Worm (Caenorhabditis elegans) whole organism, L1 larva: Measurements from ENCODE around the gene F53F8.3.

Experiments
- C04F5.9 ChIP-seq: sonication (generic microtip); optimal IDR thresholded peaks from 2 replicates; lab custom pipeline; 2016; ENCODE audit warnings: missing genetic modification characterization, missing compliant biosample characterization
- C34B4.2 ChIP-seq: sonication (generic microtip); optimal IDR thresholded peaks from 2 replicates; lab custom pipeline; 2017; ENCODE audit warnings: mild to moderate bottlenecking, missing genetic modification characterization, missing compliant biosample characterization
- F16B12.6 ChIP-seq: fragments of 150-350 bp; optimal IDR thresholded peaks from 2 replicates; lab custom pipeline; 2014; ENCODE audit warnings: missing biosample characterization, missing genetic modification characterization
- Y116A8C.19 ChIP-seq: sonication (generic microtip); optimal IDR thresholded peaks from 2 replicates; lab custom pipeline; 2016; ENCODE audit warnings: missing compliant biosample characterization, missing genetic modification characterization, borderline replicate concordance
- aha-1 ChIP-seq: fragments of 150-350 bp; optimal IDR thresholded peaks from 2 replicates; lab custom pipeline; 2014; ENCODE audit warnings: missing biosample characterization, missing genetic modification characterization
- aly-2 ChIP-seq: fragments of 150-350 bp; optimal IDR thresholded peaks from 2 replicates; lab custom pipeline; 2014; ENCODE audit warnings: missing biosample characterization, missing genetic modification characterization
- ceh-8 ChIP-seq: fragments of 200-800 bp; sonication (Bioruptor generic); optimal IDR thresholded peaks from 2 replicates; lab custom pipeline; 2018; ENCODE audit warnings: mild to moderate bottlenecking, missing genetic modification characterization, moderate library complexity, missing compliant biosample characterization
- ceh-82 ChIP-seq, 3 experiments: fragments of 150-350 bp in 1 of 3; sonication (generic microtip) in 2 of 3; optimal IDR thresholded peaks; 2 replicates each; lab custom pipeline; 2014 to 2017; ENCODE audit warnings: missing biosample characterization in 3 of 3, missing genetic modification characterization in 3 of 3
- ceh-88 ChIP-seq: fragments of 200-800 bp; sonication (Bioruptor generic); IDR thresholded peaks from 2 replicates; pipeline ENCODE4 v1.3.6; 2022; ENCODE audit warnings: missing genetic modification characterization, missing compliant biosample characterization
- ceh-90 ChIP-seq: sonication (generic microtip); optimal IDR thresholded peaks from 2 replicates; lab custom pipeline; 2016; ENCODE audit warnings: missing genetic modification characterization, missing compliant biosample characterization
- dpl-1 ChIP-seq, 3 experiments: fragments of 150-350 bp in 2 of 3; sonication (generic microtip) in 1 of 3; optimal IDR thresholded peaks; 2 replicates each; lab custom pipeline; 2014 to 2017; ENCODE audit warnings: missing biosample characterization in 3 of 3, missing genetic modification characterization in 3 of 3, missing genetic modification reagents in 3 of 3
- dsc-1 ChIP-seq: sonication (generic microtip); optimal IDR thresholded peaks from 2 replicates; lab custom pipeline; 2016; ENCODE audit warnings: mild to moderate bottlenecking, missing genetic modification characterization, missing compliant biosample characterization
- efl-1 ChIP-seq, 4 experiments: fragments of 150-350 bp; optimal IDR thresholded peaks in 3 of 4; peaks in 1 of 4; 1 replicate in 1 of 4; 2 replicates in 3 of 4; lab custom pipeline; 2014; ENCODE audit warnings: missing biosample characterization in 2 of 4, missing genetic modification characterization in 2 of 4, missing genetic modification reagents in 2 of 4
- egl-13 ChIP-seq: sonication (generic microtip); optimal IDR thresholded peaks from 2 replicates; lab custom pipeline; 2016; ENCODE audit warnings: missing genotype, missing genetic modification reagents, missing genetic modification characterization, missing compliant biosample characterization
- elt-2 ChIP-seq: sonication (generic microtip); optimal IDR thresholded peaks from 2 replicates; lab custom pipeline; 2016; ENCODE audit warnings: missing genetic modification characterization, mild to moderate bottlenecking, inconsistent platforms, missing compliant biosample characterization, missing genetic modification reagents
- fkh-10 ChIP-seq: sonication (generic microtip); optimal IDR thresholded peaks from 2 replicates; lab custom pipeline; 2017; ENCODE audit warnings: missing biosample characterization, missing genetic modification reagents, missing genetic modification characterization
- fkh-4 ChIP-seq: sonication (generic microtip); optimal IDR thresholded peaks from 2 replicates; lab custom pipeline; 2016; ENCODE audit warnings: missing compliant biosample characterization, missing genetic modification characterization, borderline replicate concordance
- fkh-8 ChIP-seq: sonication (generic microtip); optimal IDR thresholded peaks from 2 replicates; lab custom pipeline; 2016; ENCODE audit warnings: mild to moderate bottlenecking, missing genetic modification characterization, missing compliant biosample characterization
- grh-1 ChIP-seq: fragments of 200-800 bp; sonication (Bioruptor generic); IDR thresholded peaks from 2 replicates; pipeline ENCODE4 v1.3.6; 2022; ENCODE audit warnings: missing genetic modification reagents, missing genetic modification characterization, missing compliant biosample characterization
- hlh-17 ChIP-seq: fragments of 200-800 bp; sonication (Bioruptor generic); optimal IDR thresholded peaks from 2 replicates; lab custom pipeline; 2018; ENCODE audit warnings: missing genetic modification characterization, mild to moderate bottlenecking, missing compliant biosample characterization, moderate library complexity, borderline replicate concordance
- hlh-4 ChIP-seq: sonication (generic microtip); optimal IDR thresholded peaks from 2 replicates; lab custom pipeline; 2016; ENCODE audit warnings: mild to moderate bottlenecking, missing genetic modification characterization, missing compliant biosample characterization
- hpl-2 ChIP-seq: fragments of 150-350 bp; optimal IDR thresholded peaks from 2 replicates; lab custom pipeline; 2014; ENCODE audit warnings: missing biosample characterization, missing genetic modification reagents, missing genetic modification characterization
- isw-1 ChIP-seq: fragments of 200-800 bp; sonication (Bioruptor generic); IDR thresholded peaks from 2 replicates; pipeline ENCODE4 v1.3.6; 2022; ENCODE audit warnings: missing genetic modification characterization, missing compliant biosample characterization
- lin-13 ChIP-seq: fragments of 150-350 bp; optimal IDR thresholded peaks from 2 replicates; lab custom pipeline; 2014; ENCODE audit warnings: missing biosample characterization, missing genetic modification reagents, missing genetic modification characterization
- lin-14 ChIP-seq: fragments of 200-800 bp; sonication (Bioruptor generic); optimal IDR thresholded peaks from 2 replicates; lab custom pipeline; 2018; ENCODE audit warnings: mild to moderate bottlenecking, missing genetic modification characterization, moderate library complexity, missing compliant biosample characterization
- lin-39 ChIP-seq: fragments of 150-350 bp; optimal IDR thresholded peaks from 2 replicates; lab custom pipeline; 2014; ENCODE audit warnings: missing biosample characterization, missing genetic modification reagents, missing genetic modification characterization
- lsy-2 ChIP-seq, 2 experiments: fragments of 150-350 bp; optimal IDR thresholded peaks; 2 replicates each; lab custom pipeline; 2014; ENCODE audit warnings: missing biosample characterization in 2 of 2, missing genetic modification characterization in 2 of 2
- mab-9 ChIP-seq: fragments of 200-800 bp; sonication (Bioruptor generic); IDR thresholded peaks from 2 replicates; pipeline ENCODE4 v1.3.6; 2022; ENCODE audit warnings: missing genetic modification reagents, missing genetic modification characterization, missing compliant biosample characterization
- mef-2 ChIP-seq: fragments of 150-350 bp; optimal IDR thresholded peaks from 2 replicates; lab custom pipeline; 2014; ENCODE audit warnings: missing biosample characterization, missing genetic modification characterization
- mep-1 ChIP-seq: fragments of 150-350 bp; optimal IDR thresholded peaks from 2 replicates; lab custom pipeline; 2014; ENCODE audit warnings: missing biosample characterization, missing genetic modification characterization
- nhr-12 ChIP-seq: sonication (generic microtip); optimal IDR thresholded peaks from 2 replicates; lab custom pipeline; 2017; ENCODE audit warnings: missing biosample characterization, missing genetic modification characterization
- nhr-19 ChIP-seq: fragments of 200-800 bp; sonication (Bioruptor generic); conservative IDR thresholded peaks from 2 replicates; pipeline ENCODE4 v1.3.6; 2022; ENCODE audit warnings: missing genetic modification characterization, missing compliant biosample characterization
- nhr-237 ChIP-seq: fragments of 150-350 bp; optimal IDR thresholded peaks from 2 replicates; lab custom pipeline; 2014; ENCODE audit warnings: missing biosample characterization, missing genetic modification characterization
- nhr-28 ChIP-seq: fragments of 150-350 bp; optimal IDR thresholded peaks from 2 replicates; lab custom pipeline; 2014; ENCODE audit warnings: missing biosample characterization, missing genetic modification characterization
- nhr-47 ChIP-seq: sonication (generic microtip); optimal IDR thresholded peaks from 2 replicates; lab custom pipeline; 2016; ENCODE audit warnings: mild to moderate bottlenecking, missing genetic modification characterization, moderate library complexity, missing compliant biosample characterization
- nhr-76 ChIP-seq: sonication (generic microtip); optimal IDR thresholded peaks from 2 replicates; lab custom pipeline; 2017; ENCODE audit warnings: missing biosample characterization, missing genetic modification characterization
- nhr-77 ChIP-seq: fragments of 150-350 bp; optimal IDR thresholded peaks from 2 replicates; lab custom pipeline; 2014; ENCODE audit warnings: missing biosample characterization, missing genetic modification characterization
- nhr-85 ChIP-seq: sonication (generic microtip); peaks from one replicate; lab custom pipeline; 2016; ENCODE audit warnings: missing genetic modification characterization, inconsistent platforms, missing compliant biosample characterization
- nhr-90 ChIP-seq: sonication (generic microtip); optimal IDR thresholded peaks from 2 replicates; lab custom pipeline; 2016; ENCODE audit warnings: mild to moderate bottlenecking, missing genetic modification characterization, missing compliant biosample characterization; ENCODE audit not compliant: poor library complexity
- pax-3 ChIP-seq: fragments of 200-800 bp; sonication (Bioruptor generic); optimal IDR thresholded peaks from 2 replicates; lab custom pipeline; 2018; ENCODE audit warnings: mild to moderate bottlenecking, missing genetic modification characterization, moderate library complexity, missing compliant biosample characterization
- pqm-1 ChIP-seq: sonication (generic microtip); optimal IDR thresholded peaks from 3 replicates; lab custom pipeline; 2017; ENCODE audit warnings: missing biosample characterization, missing genetic modification characterization
- skn-1 ChIP-seq: fragments of 150-350 bp; optimal IDR thresholded peaks from 2 replicates; lab custom pipeline; 2014; ENCODE audit warnings: missing biosample characterization, missing genetic modification characterization
- snpc-4 ChIP-seq: fragments of 150-350 bp; optimal IDR thresholded peaks from 2 replicates; lab custom pipeline; 2014; ENCODE audit warnings: missing biosample characterization, missing genetic modification characterization
- sox-4 ChIP-seq: sonication (generic microtip); optimal IDR thresholded peaks from 2 replicates; lab custom pipeline; 2016; ENCODE audit warnings: missing genetic modification characterization, missing compliant biosample characterization
- sup-37 ChIP-seq: fragments of 200-800 bp; sonication (Bioruptor generic); optimal IDR thresholded peaks from 2 replicates; lab custom pipeline; 2018; ENCODE audit warnings: mild to moderate bottlenecking, missing genetic modification characterization, missing compliant biosample characterization
- unc-130 ChIP-seq: fragments of 150-350 bp; optimal IDR thresholded peaks from 2 replicates; lab custom pipeline; 2017; ENCODE audit warnings: missing biosample characterization, missing genetic modification characterization, inconsistent platforms
- unc-30 ChIP-seq: sonication (generic microtip); optimal IDR thresholded peaks from 2 replicates; lab custom pipeline; 2017; ENCODE audit warnings: missing biosample characterization, missing genetic modification characterization
- unc-62 ChIP-seq: fragments of 150-350 bp; optimal IDR thresholded peaks from 2 replicates; lab custom pipeline; 2014; ENCODE audit warnings: missing biosample characterization, missing genetic modification reagents, missing genetic modification characterization
- unc-86 ChIP-seq: sonication (generic microtip); optimal IDR thresholded peaks from 2 replicates; lab custom pipeline; 2016; ENCODE audit warnings: missing genetic modification characterization, missing compliant biosample characterization
- unc-98 ChIP-seq: fragments of 200-800 bp; sonication (Bioruptor generic); IDR thresholded peaks from 2 replicates; pipeline ENCODE4 v1.3.6; 2022; ENCODE audit warnings: missing genetic modification characterization, missing compliant biosample characterization
- xbp-1 ChIP-seq: sonication (generic microtip); optimal IDR thresholded peaks from 2 replicates; lab custom pipeline; 2016; ENCODE audit warnings: missing genetic modification characterization, missing compliant biosample characterization
- zag-1 ChIP-seq: fragments of 150-350 bp; optimal IDR thresholded peaks from 2 replicates; lab custom pipeline; 2014; ENCODE audit warnings: missing biosample characterization, missing genetic modification characterization
- ztf-11 ChIP-seq, 2 experiments: sonication (generic microtip); optimal IDR thresholded peaks; 2 replicates each; lab custom pipeline; 2016 to 2017; ENCODE audit warnings: missing genetic modification characterization in 2 of 2, missing biosample characterization in 1 of 2, missing compliant biosample characterization in 1 of 2

F53F8.3 gene

ce11 chrV:20711733-20712132, 22.4 kb upstream of the F53F8.3 start:
- TF ChIP-seq fkh-10 (GFP tag; lab: Kevin White, UChicago) (no peak), ceh-90 (tag; lab: Kevin White, UChicago) (no peak), ceh-88 (GFP tag; lab: Robert Waterston, UW) (no peak), lin-13 (peak; percentile 37), nhr-19 (GFP tag; lab: Robert Waterston, UW) (peak; percentile 53), nhr-76 (no peak), nhr-85 (tag; lab: Kevin White, UChicago) (peak; percentile 24), hlh-4 (tag; lab: Kevin White, UChicago) (no peak), ceh-8 (GFP tag; lab: Kevin White, UChicago) (no peak), aly-2 (tag; lab: Kevin White, UChicago) (peak; percentile 4), isw-1 (GFP tag; lab: Robert Waterston, UW) (no peak), lin-39 (tag; lab: Kevin White, UChicago) (peak; percentile 22), fkh-8 (tag; lab: Kevin White, UChicago) (no peak), lin-14 (GFP tag; lab: Kevin White, UChicago) (peak; percentile 72), unc-98 (no peak), pax-3 (tag; lab: Kevin White, UChicago) (no peak), mab-9 (GFP tag; lab: Robert Waterston, UW) (no peak), dsc-1 (tag; lab: Kevin White, UChicago) (peak; percentile 89), zag-1 (no peak), unc-130 (tag; lab: Kevin White, UChicago) (peak; percentile 53), xbp-1 (tag; lab: Kevin White, UChicago) (peak; percentile 20), hlh-17 (GFP tag; lab: Kevin White, UChicago) (no peak), nhr-90 (tag; lab: Kevin White, UChicago) (no peak), nhr-28 (no peak), egl-13 (tag; lab: Kevin White, UChicago) (peak; percentile 18), efl-1 (optimal IDR thresholded peaks at IDR 0.05; lab: Kevin White, UChicago) (peak in 1 of 2 experiments; percentile 17), efl-1 (GFP tag; optimal IDR thresholded peaks at IDR 0.05 in 1 of 2; lab: Kevin White, UChicago) (peak in 1 of 2 experiments; percentile 80), elt-2 (no peak), grh-1 (no peak), sox-4 (tag; lab: Kevin White, UChicago) (no peak), nhr-47 (peak; percentile 32), hpl-2 (GFP tag; lab: Kevin White, UChicago) (no peak), ceh-82 (tag; optimal IDR thresholded peaks at IDR 0.05; lab: Kevin White, UChicago) (peak in 1 of 3 experiments; percentile 60), C34B4.2 (tag; lab: Kevin White, UChicago) (no peak), fkh-4 (tag; lab: Kevin White, UChicago) (peak; percentile 14), pqm-1 (tag; lab: Kevin White, UChicago) (no peak), sup-37 (GFP tag; lab: Kevin White, UChicago) (no peak), dpl-1 (GFP tag; optimal IDR thresholded peaks at IDR 0.05; lab: Kevin White, UChicago) (peak in 2 of 3 experiments; percentile 2 to 4), unc-86 (tag; lab: Kevin White, UChicago) (no peak), unc-30 (tag; lab: Kevin White, UChicago) (no peak), unc-62 (GFP tag; lab: Kevin White, UChicago) (no peak), mep-1 (tag; lab: Kevin White, UChicago) (peak; percentile 58), ztf-11 (tag; optimal IDR thresholded peaks at IDR 0.05; lab: Kevin White, UChicago) (no peak), Y116A8C.19 (tag; lab: Kevin White, UChicago) (no peak), skn-1 (tag; lab: Kevin White, UChicago) (peak; percentile 44), nhr-77 (no peak), aha-1 (tag; lab: Kevin White, UChicago) (no peak), mef-2 (tag; lab: Kevin White, UChicago) (peak; percentile 31), snpc-4 (no peak), F16B12.6 (tag; lab: Kevin White, UChicago) (no peak), lsy-2 (tag; optimal IDR thresholded peaks at IDR 0.05; lab: Kevin White, UChicago) (peak; percentile 16 to 64), C04F5.9 (tag; lab: Kevin White, UChicago) (no peak), nhr-12 (tag; lab: Kevin White, UChicago) (no peak), nhr-237 (tag; lab: Kevin White, UChicago) (no peak)
